Worm (Caenorhabditis elegans): ENCODE data around the gene bath-26.
"Not testable (repeated sequence)": the region's sequence is repeated elsewhere in the genome, so short reads cannot be mapped to it uniquely, and the experiment has no call there.

bath-26 gene

ce11 chrII:1600661-1601060, at the start of gene bath-26:
Gene bath-26, minus strand, starts transcription at chrII:1600761.
- no peak for TF ChIP-seq tab-1 (GFP tag; IDR thresholded peaks at IDR 0.05)
- no peak for TF ChIP-seq ref-1 (GFP tag; conservative IDR thresholded peaks at IDR 0.05)
- no peak for TF ChIP-seq med-1 (GFP tag; optimal IDR thresholded peaks at IDR 0.05; ENCODE audit: insufficient read depth)
- no peak for TF ChIP-seq klf-2 (GFP tag; conservative IDR thresholded peaks at IDR 0.05)
- no peak for TF ChIP-seq T22C8.4 (GFP tag; IDR thresholded peaks at IDR 0.05)
- TF ChIP-seq flt-1 (GFP tag; IDR thresholded peaks at IDR 0.05), result no peak
- TF ChIP-seq ztf-29 (GFP tag; IDR thresholded peaks at IDR 0.05), result no peak
- no peak for TF ChIP-seq cog-1 (tag; optimal IDR thresholded peaks at IDR 0.05)
- no peak for TF ChIP-seq ztf-23 (GFP tag; IDR thresholded peaks at IDR 0.05)

- TF ChIP-seq ztf-23 (GFP tag; IDR thresholded peaks at IDR 0.05), result no peak
- no peak for TF ChIP-seq tab-1 (GFP tag; IDR thresholded peaks at IDR 0.05)
- TF ChIP-seq ztf-29 (GFP tag; IDR thresholded peaks at IDR 0.05), result no peak
- no peak for TF ChIP-seq klf-2 (GFP tag; conservative IDR thresholded peaks at IDR 0.05)
- no peak for TF ChIP-seq flt-1 (GFP tag; IDR thresholded peaks at IDR 0.05)
- TF ChIP-seq med-1 (GFP tag; optimal IDR thresholded peaks at IDR 0.05; ENCODE audit: insufficient read depth), result no peak
- TF ChIP-seq cog-1 (tag; optimal IDR thresholded peaks at IDR 0.05), result no peak
- TF ChIP-seq T22C8.4 (GFP tag; IDR thresholded peaks at IDR 0.05), result no peak
- no peak for TF ChIP-seq ref-1 (GFP tag; conservative IDR thresholded peaks at IDR 0.05)
Measured at ce11 chrII:1648768-1649167, 48.2 kb upstream of the bath-26 start, which contains the start of gene fbxb-21. Gene fbxb-21, minus strand, starts transcription at chrII:1648868.

ce11 chrII:1646199-1646598, 45.6 kb upstream of the bath-26 start, which contains the start of gene ZC204.17:
Gene ZC204.17, minus strand, starts transcription at chrII:1646299.
- TF ChIP-seq tab-1 (GFP tag; IDR thresholded peaks at IDR 0.05) (no peak), flt-1 (GFP tag; IDR thresholded peaks at IDR 0.05) (no peak), ref-1 (GFP tag; conservative IDR thresholded peaks at IDR 0.05) (no peak), T22C8.4 (GFP tag; IDR thresholded peaks at IDR 0.05) (no peak), ztf-29 (GFP tag; IDR thresholded peaks at IDR 0.05) (no peak), klf-2 (GFP tag; conservative IDR thresholded peaks at IDR 0.05) (no peak), ztf-23 (GFP tag; IDR thresholded peaks at IDR 0.05) (no peak)

ce11 chrII:1644777-1645348, 44.3 kb upstream of the bath-26 start, which contains the start of gene ZC204.6:
Gene ZC204.6, minus strand, starts transcription at chrII:1644827.
- TF ChIP-seq ztf-29 (GFP tag; IDR thresholded peaks at IDR 0.05), result no peak
- TF ChIP-seq klf-2 (GFP tag; conservative IDR thresholded peaks at IDR 0.05), result no peak
- TF ChIP-seq med-1 (GFP tag; optimal IDR thresholded peaks at IDR 0.05; ENCODE audit: insufficient read depth), result no peak
- no peak for TF ChIP-seq flt-1 (GFP tag; IDR thresholded peaks at IDR 0.05)
- TF ChIP-seq ref-1 (GFP tag; conservative IDR thresholded peaks at IDR 0.05), result no peak
- no peak for TF ChIP-seq tab-1 (GFP tag; IDR thresholded peaks at IDR 0.05)
- no peak for TF ChIP-seq cog-1 (tag; optimal IDR thresholded peaks at IDR 0.05)
- TF ChIP-seq T22C8.4 (GFP tag; IDR thresholded peaks at IDR 0.05), result no peak
- no peak for TF ChIP-seq ztf-23 (GFP tag; IDR thresholded peaks at IDR 0.05)

- TF ChIP-seq tab-1 (GFP tag; IDR thresholded peaks at IDR 0.05) (no peak), ztf-29 (GFP tag; IDR thresholded peaks at IDR 0.05) (no peak), ref-1 (GFP tag; conservative IDR thresholded peaks at IDR 0.05) (no peak)
Measured at ce11 chrII:1640496-1640895, 39.9 kb upstream of the bath-26 start, which contains the start of gene srh-72. Gene srh-72, minus strand, starts transcription at chrII:1640596.

- TF ChIP-seq ref-1 (GFP tag; conservative IDR thresholded peaks at IDR 0.05); ztf-29 (GFP tag; IDR thresholded peaks at IDR 0.05); tab-1 (GFP tag; IDR thresholded peaks at IDR 0.05): not testable (repeated sequence)
Measured at ce11 chrII:1636392-1636791, 35.8 kb upstream of the bath-26 start, which contains the start of gene srg-20. Gene srg-20, plus strand, starts transcription at chrII:1636692.

- no peak for TF ChIP-seq tab-1 (GFP tag; IDR thresholded peaks at IDR 0.05)
- TF ChIP-seq T22C8.4 (GFP tag; IDR thresholded peaks at IDR 0.05), result no peak
- TF ChIP-seq cog-1 (tag; optimal IDR thresholded peaks at IDR 0.05), result no peak
Measured at ce11 chrII:1635969-1636368, 35.4 kb upstream of the bath-26 start.

ce11 chrII:1633490-1633889, 32.9 kb upstream of the bath-26 start, which contains the start of gene C08E3.1:
Gene C08E3.1, plus strand, starts transcription at chrII:1633790.
- TF ChIP-seq med-1 (GFP tag; optimal IDR thresholded peaks at IDR 0.05; ENCODE audit: insufficient read depth); klf-2 (GFP tag; conservative IDR thresholded peaks at IDR 0.05); ztf-29 (GFP tag; IDR thresholded peaks at IDR 0.05): not testable (repeated sequence)

- TF ChIP-seq ref-1 (GFP tag; conservative IDR thresholded peaks at IDR 0.05); cog-1 (tag; optimal IDR thresholded peaks at IDR 0.05); tab-1 (GFP tag; IDR thresholded peaks at IDR 0.05): not testable (repeated sequence)
Measured at ce11 chrII:1632216-1632615, 31.7 kb upstream of the bath-26 start, which contains the start of gene C08E3.13. Gene C08E3.13, minus strand, starts transcription at chrII:1632316.

ce11 chrII:1627783-1628182, 27.2 kb upstream of the bath-26 start, which contains the start of gene C08E3.15:
Gene C08E3.15, minus strand, starts transcription at chrII:1627883.
- TF ChIP-seq klf-2 (GFP tag; conservative IDR thresholded peaks at IDR 0.05); ztf-29 (GFP tag; IDR thresholded peaks at IDR 0.05); med-1 (GFP tag; optimal IDR thresholded peaks at IDR 0.05; ENCODE audit: insufficient read depth): not testable (repeated sequence)

- TF ChIP-seq T22C8.4 (GFP tag; IDR thresholded peaks at IDR 0.05), result no peak
- TF ChIP-seq klf-2 (GFP tag; conservative IDR thresholded peaks at IDR 0.05), result no peak
- TF ChIP-seq cog-1 (tag; optimal IDR thresholded peaks at IDR 0.05), result no peak
- no peak for TF ChIP-seq med-1 (GFP tag; optimal IDR thresholded peaks at IDR 0.05; ENCODE audit: insufficient read depth)
- no peak for TF ChIP-seq ztf-23 (GFP tag; IDR thresholded peaks at IDR 0.05)
- TF ChIP-seq ref-1 (GFP tag; conservative IDR thresholded peaks at IDR 0.05), result no peak
- TF ChIP-seq ztf-29 (GFP tag; IDR thresholded peaks at IDR 0.05), result no peak
- TF ChIP-seq tab-1 (GFP tag; IDR thresholded peaks at IDR 0.05), result no peak
- TF ChIP-seq flt-1 (GFP tag; IDR thresholded peaks at IDR 0.05), result no peak
Measured at ce11 chrII:1625666-1626065, 25.1 kb upstream of the bath-26 start, which contains the start of gene C08E3.14. Gene C08E3.14, plus strand, starts transcription at chrII:1625966.
